Worm (Caenorhabditis elegans) whole organism, mixed stage, embryonic: ENCODE data around the gene T02E9.6.
"Not testable (repeated sequence)": the region's sequence is repeated elsewhere in the genome, so short reads cannot be mapped to it uniquely, and the experiment has no call there.

Experiments
- M03D4.4 ChIP-seq: sonication (generic microtip); optimal IDR thresholded peaks from 2 replicates; lab custom pipeline; 2017; ENCODE audit warnings: mild to moderate bottlenecking, missing genetic modification characterization, missing compliant biosample characterization
- blmp-1 ChIP-seq: fragments of 150-350 bp; optimal IDR thresholded peaks from 2 replicates; lab custom pipeline; 2014; ENCODE audit warnings: missing biosample characterization, missing genetic modification characterization
- cnd-1 ChIP-seq: fragments of 200-800 bp; sonication (Bioruptor generic); optimal IDR thresholded peaks from 2 replicates; lab custom pipeline; 2018; ENCODE audit warnings: mild to moderate bottlenecking, missing genetic modification characterization, missing compliant biosample characterization
- elt-1 ChIP-seq: sonication (generic microtip); optimal IDR thresholded peaks from 2 replicates; lab custom pipeline; 2017; ENCODE audit warnings: missing genetic modification characterization, mild to moderate bottlenecking, missing compliant biosample characterization, antibody characterized with exemption, moderate library complexity, borderline replicate concordance; ENCODE audit not compliant: insufficient read depth
- flh-1 ChIP-seq: fragments of 200-800 bp; sonication (Bioruptor generic); optimal IDR thresholded peaks from 2 replicates; lab custom pipeline; 2018; ENCODE audit warnings: mild to moderate bottlenecking, missing genetic modification characterization, moderate library complexity, missing compliant biosample characterization
- nhr-76 ChIP-seq: sonication (generic microtip); optimal IDR thresholded peaks from 2 replicates; lab custom pipeline; 2017; ENCODE audit warnings: missing biosample characterization, missing genetic modification characterization
- zip-8 ChIP-seq: fragments of 150-350 bp; optimal IDR thresholded peaks from 2 replicates; lab custom pipeline; 2014; ENCODE audit warnings: missing biosample characterization, missing genetic modification characterization
- ztf-11 ChIP-seq: fragments of 150-350 bp; optimal IDR thresholded peaks from 2 replicates; lab custom pipeline; 2014; ENCODE audit warnings: missing biosample characterization, missing genetic modification characterization

T02E9.6 gene

ce11 chrV:11292682-11293081 is 41.4 kb downstream of the T02E9.6 start:
- TF ChIP-seq flh-1 (GFP tag; lab: Kevin White, UChicago) (no peak), blmp-1 (tag; lab: Kevin White, UChicago) (no peak)

- no peak for TF ChIP-seq nhr-76 (tag; lab: Kevin White, UChicago)
- TF ChIP-seq ztf-11 = no peak
- TF ChIP-seq zip-8 (tag; lab: Kevin White, UChicago) = no peak
Observed at ce11 chrV:11290888-11291287, 43.2 kb downstream of the T02E9.6 start, which contains the start of gene C03E10.1. TSS of gene C03E10.1 (plus strand) at chrV:11291188.

ce11 chrV:11286114-11286513 is 48.0 kb downstream of the T02E9.6 start, which contains the start of gene C03E10.3:
TSS of gene C03E10.3 (plus strand) at chrV:11286414.
- TF ChIP-seq M03D4.4, elt-1, cnd-1 (tag; lab: Kevin White, UChicago): not testable (repeated sequence)
- TF ChIP-seq, all 35 proteins: peak for 0; not testable (repeated sequence) for 35
